Fruit fly (Drosophila melanogaster) whole organism, embryonic: ENCODE measurements around the gene Tet.

Source experiments
- Ada2b ChIP-seq: fragments of 200-800 bp; sonication (Bioruptor generic); IDR thresholded peaks from 2 replicates; pipeline ENCODE4 v1.3.6; 2022; ENCODE audit warnings: missing biosample characterization, missing genetic modification characterization
- B-H2 ChIP-seq: fragments of 200-800 bp; sonication (Bioruptor generic); optimal IDR thresholded peaks from 2 replicates; lab custom pipeline; 2018; ENCODE audit warnings: missing biosample characterization, mild to moderate bottlenecking, missing genetic modification characterization
- Bdp1 ChIP-seq: fragments of 200-800 bp; sonication (Bioruptor generic); optimal IDR thresholded peaks from 3 replicates; lab custom pipeline; 2016; ENCODE audit warnings: missing biosample characterization, missing genetic modification characterization
- CG10209 ChIP-seq: fragments of 200-800 bp; sonication (Bioruptor generic); optimal IDR thresholded peaks from 3 replicates; lab custom pipeline; 2017; ENCODE audit warnings: missing biosample characterization, mild to moderate bottlenecking, missing genetic modification characterization, missing genetic modification reagents
- CG10543 ChIP-seq: fragments of 200-800 bp; sonication (Bioruptor generic); optimal IDR thresholded peaks from 3 replicates; lab custom pipeline; 2017; ENCODE audit warnings: missing biosample characterization, mild to moderate bottlenecking, missing genetic modification characterization, moderate library complexity
- CG11093 ChIP-seq: fragments of 200-800 bp; sonication (Bioruptor generic); IDR thresholded peaks from 3 replicates; pipeline ENCODE4 v1.3.6; 2022; ENCODE audit warnings: missing biosample characterization, missing genetic modification characterization
- CG13287 ChIP-seq: fragments of 200-800 bp; sonication (Bioruptor generic); IDR thresholded peaks from 2 replicates; pipeline ENCODE4 v1.3.6; 2022; ENCODE audit warnings: missing biosample characterization, missing genetic modification characterization; ENCODE audit not compliant: partially characterized antibody
- CG14014 ChIP-seq: fragments of 200-800 bp; sonication (Bioruptor generic); IDR thresholded peaks from 2 replicates; pipeline ENCODE4 v1.3.6; 2022; ENCODE audit warnings: missing biosample characterization, missing genetic modification characterization
- CG15479 ChIP-seq: fragments of 200-800 bp; sonication (Bioruptor generic); optimal IDR thresholded peaks from 3 replicates; lab custom pipeline; 2019; ENCODE audit warnings: missing biosample characterization, mild to moderate bottlenecking, missing genetic modification characterization, moderate library complexity
- CG1602 ChIP-seq: fragments of 200-800 bp; sonication (Bioruptor generic); optimal IDR thresholded peaks from 3 replicates; lab custom pipeline; 2016; ENCODE audit warnings: missing biosample characterization, missing genetic modification characterization
- CG17802 ChIP-seq: fragments of 200-800 bp; sonication (Bioruptor generic); optimal IDR thresholded peaks from 2 replicates; lab custom pipeline; 2018; ENCODE audit warnings: missing biosample characterization, mild to moderate bottlenecking, missing genetic modification characterization, moderate library complexity
- CG2199 ChIP-seq: fragments of 200-800 bp; sonication (Bioruptor generic); IDR thresholded peaks from 3 replicates; pipeline ENCODE4 v1.3.6; 2022; ENCODE audit warnings: missing biosample characterization, missing genetic modification characterization
- CG3163 ChIP-seq: fragments of 200-800 bp; sonication (Bioruptor generic); optimal IDR thresholded peaks from 3 replicates; lab custom pipeline; 2016; ENCODE audit warnings: missing biosample characterization, missing genetic modification characterization
- CG3995 ChIP-seq: fragments of 200-800 bp; sonication (Bioruptor generic); optimal IDR thresholded peaks from 3 replicates; lab custom pipeline; 2016; ENCODE audit warnings: missing biosample characterization, missing genetic modification characterization
- CG4328 ChIP-seq: fragments of 200-800 bp; sonication (Bioruptor generic); optimal IDR thresholded peaks from 3 replicates; lab custom pipeline; 2017; ENCODE audit warnings: missing biosample characterization, missing genetic modification reagents, missing genetic modification characterization
- CG4360 ChIP-seq: fragments of 200-800 bp; sonication (Bioruptor generic); IDR thresholded peaks from 2 replicates; pipeline ENCODE4 v1.3.6; 2022; ENCODE audit warnings: missing biosample characterization, missing genetic modification characterization
- CG4707 ChIP-seq: fragments of 200-800 bp; sonication (Bioruptor generic); optimal IDR thresholded peaks from 2 replicates; lab custom pipeline; 2018; ENCODE audit warnings: missing biosample characterization, mild to moderate bottlenecking, missing genetic modification characterization, moderate library complexity
- CG6854 ChIP-seq: fragments of 200-800 bp; sonication (Bioruptor generic); optimal IDR thresholded peaks from 3 replicates; lab custom pipeline; 2017; ENCODE audit warnings: missing biosample characterization, mild to moderate bottlenecking, missing genetic modification characterization
- Dip2 ChIP-seq: fragments of 200-800 bp; sonication (Bioruptor generic); IDR thresholded peaks from 2 replicates; pipeline ENCODE4 v1.3.6; 2022; ENCODE audit warnings: missing biosample characterization, missing genetic modification characterization
- Gsc ChIP-seq: fragments of 200-800 bp; sonication (Bioruptor generic); IDR thresholded peaks from 2 replicates; pipeline ENCODE4 v1.3.6; 2022; ENCODE audit warnings: missing biosample characterization, missing genetic modification characterization
- Hey ChIP-seq: fragments of 200-800 bp; sonication (Bioruptor generic); optimal IDR thresholded peaks from 3 replicates; lab custom pipeline; 2018; ENCODE audit warnings: missing biosample characterization, mild to moderate bottlenecking, missing genetic modification characterization
- HmgD ChIP-seq: fragments of 200-800 bp; sonication (Bioruptor generic); optimal IDR thresholded peaks from 3 replicates; lab custom pipeline; 2016; ENCODE audit warnings: missing biosample characterization, missing genetic modification characterization
- HmgZ ChIP-seq: fragments of 200-800 bp; sonication (Bioruptor generic); optimal IDR thresholded peaks from 2 replicates; lab custom pipeline; 2018; ENCODE audit warnings: missing biosample characterization, mild to moderate bottlenecking, missing genetic modification characterization
- Hr39 ChIP-seq: fragments of >200 bp; optimal IDR thresholded peaks from 2 replicates; lab custom pipeline; 2017
- Hr78 ChIP-seq, 2 experiments: fragments of 200-800 bp in 1 of 2; fragments of >200 bp in 1 of 2; sonication (Bioruptor generic) in 1 of 2; optimal IDR thresholded peaks; 2 replicates each; lab custom pipeline; 2017 to 2019; ENCODE audit warnings: missing biosample characterization in 2 of 2, missing genetic modification characterization in 2 of 2, mild to moderate bottlenecking in 1 of 2, moderate library complexity in 1 of 2
- Med ChIP-seq: fragments of 200-800 bp; sonication (Bioruptor generic); peaks from one replicate; lab custom pipeline; 2016; ENCODE audit warnings: missing biosample characterization, missing genetic modification characterization, mild to moderate bottlenecking, inconsistent platforms, moderate library complexity
- Nf-YB ChIP-seq: fragments of 200-800 bp; sonication (Bioruptor generic); optimal IDR thresholded peaks from 3 replicates; lab custom pipeline; 2019; ENCODE audit warnings: missing biosample characterization, mild to moderate bottlenecking, missing genetic modification characterization, moderate library complexity
- Nf-YC ChIP-seq: fragments of 200-800 bp; optimal IDR thresholded peaks from 3 replicates; lab custom pipeline; 2019; ENCODE audit warnings: missing biosample characterization, mild to moderate bottlenecking, missing genetic modification characterization, moderate library complexity
- NfI ChIP-seq: fragments of 200-800 bp; sonication (Bioruptor generic); optimal IDR thresholded peaks from 3 replicates; lab custom pipeline; 2018; ENCODE audit warnings: missing biosample characterization, mild to moderate bottlenecking, missing genetic modification characterization, moderate library complexity
- Optix ChIP-seq: fragments of 200-800 bp; sonication (Bioruptor generic); IDR thresholded peaks from 3 replicates; pipeline ENCODE4 v1.3.6; 2022; ENCODE audit warnings: missing biosample characterization, missing genetic modification characterization
- Ssrp ChIP-seq: fragments of 200-800 bp; sonication (Bioruptor generic); optimal IDR thresholded peaks from 2 replicates; lab custom pipeline; 2018; ENCODE audit warnings: missing biosample characterization, mild to moderate bottlenecking, missing genetic modification characterization, moderate library complexity
- Vsx1 ChIP-seq: fragments of 200-800 bp; sonication (Bioruptor generic); optimal IDR thresholded peaks from 2 replicates; lab custom pipeline; 2017; ENCODE audit warnings: missing biosample characterization, mild to moderate bottlenecking, missing genetic modification characterization, missing genetic modification reagents
- Xbp1 ChIP-seq: fragments of 200-800 bp; sonication (Bioruptor generic); optimal IDR thresholded peaks from 3 replicates; lab custom pipeline; 2016; ENCODE audit warnings: missing biosample characterization, mild to moderate bottlenecking, missing genetic modification characterization
- cwo ChIP-seq: fragments of 200-800 bp; sonication (Bioruptor generic); optimal IDR thresholded peaks from 3 replicates; lab custom pipeline; 2017; ENCODE audit warnings: missing biosample characterization, missing genetic modification characterization, mild to moderate bottlenecking, moderate library complexity, missing genetic modification reagents
- da ChIP-seq: fragments of 200-800 bp; sonication (Bioruptor generic); optimal IDR thresholded peaks from 2 replicates; lab custom pipeline; 2016; ENCODE audit warnings: missing biosample characterization, missing genetic modification characterization
- gcm ChIP-seq: fragments of 200-800 bp; sonication (Bioruptor generic); optimal IDR thresholded peaks from 2 replicates; lab custom pipeline; 2019; ENCODE audit warnings: missing biosample characterization, mild to moderate bottlenecking, missing genetic modification characterization, moderate library complexity
- gem ChIP-seq: fragments of 200-800 bp; sonication (Bioruptor generic); optimal IDR thresholded peaks from 2 replicates; lab custom pipeline; 2019; ENCODE audit warnings: missing biosample characterization, mild to moderate bottlenecking, missing genetic modification characterization, moderate library complexity
- jing ChIP-seq: fragments of 200-800 bp; sonication (Bioruptor generic); optimal IDR thresholded peaks from 2 replicates; lab custom pipeline; 2018; ENCODE audit warnings: missing biosample characterization, mild to moderate bottlenecking, missing genetic modification characterization
- jumu ChIP-seq: fragments of 200-800 bp; sonication (Bioruptor generic); optimal IDR thresholded peaks from 3 replicates; lab custom pipeline; 2016; ENCODE audit warnings: missing biosample characterization, missing genetic modification characterization
- kay ChIP-seq: fragments of 200-800 bp; sonication (Bioruptor generic); optimal IDR thresholded peaks from 2 replicates; lab custom pipeline; 2016; ENCODE audit warnings: missing biosample characterization, missing genetic modification characterization
- lola ChIP-seq, 3 experiments: fragments of >200 bp in 2 of 3; fragments of 200-800 bp in 1 of 3; sonication (Bioruptor generic) in 1 of 3; optimal IDR thresholded peaks; 2 replicates each; lab custom pipeline; 2017 to 2019; ENCODE audit warnings: missing biosample characterization in 3 of 3, missing genetic modification characterization in 3 of 3, mild to moderate bottlenecking in 1 of 3, moderate library complexity in 1 of 3
- nmo ChIP-seq: fragments of 200-800 bp; sonication (Bioruptor generic); optimal IDR thresholded peaks from 2 replicates; lab custom pipeline; 2018; ENCODE audit warnings: missing biosample characterization, mild to moderate bottlenecking, missing genetic modification characterization, moderate library complexity
- oc ChIP-seq: fragments of 200-800 bp; sonication (Bioruptor generic); optimal IDR thresholded peaks from 2 replicates; lab custom pipeline; 2018; ENCODE audit warnings: missing biosample characterization, mild to moderate bottlenecking, missing genetic modification characterization, moderate library complexity
- pan ChIP-seq, 4 experiments: fragments of >200 bp in 3 of 4; fragments of 200-800 bp in 1 of 4; sonication (Bioruptor generic) in 1 of 4; optimal IDR thresholded peaks in 3 of 4; IDR thresholded peaks in 1 of 4; 2 replicates each; pipeline versions ENCODE4 v1.3.6 to Lab custom; 2017 to 2022; ENCODE audit warnings: missing biosample characterization in 2 of 4, missing genetic modification characterization in 2 of 4, mixed read lengths in 1 of 4
- pros ChIP-seq: fragments of 200-800 bp; sonication (Bioruptor generic); optimal IDR thresholded peaks from 3 replicates; lab custom pipeline; 2019; ENCODE audit warnings: missing biosample characterization, mild to moderate bottlenecking, missing genetic modification characterization, moderate library complexity
- tx ChIP-seq: fragments of 200-800 bp; sonication (Bioruptor generic); optimal IDR thresholded peaks from 2 replicates; lab custom pipeline; 2016; ENCODE audit warnings: missing biosample characterization, missing genetic modification characterization
- vnd ChIP-seq: fragments of 200-800 bp; sonication (Bioruptor generic); IDR thresholded peaks from 3 replicates; pipeline ENCODE4 v1.3.6; 2022; ENCODE audit warnings: missing biosample characterization, missing genetic modification characterization; ENCODE audit not compliant: partially characterized antibody
- wor ChIP-seq: fragments of 200-800 bp; sonication (Bioruptor generic); IDR thresholded peaks from 2 replicates; pipeline ENCODE4 v1.3.6; 2022; ENCODE audit warnings: missing biosample characterization, missing genetic modification characterization
- zen ChIP-seq: fragments of 200-800 bp; sonication (Bioruptor generic); optimal IDR thresholded peaks from 3 replicates; lab custom pipeline; 2018; ENCODE audit warnings: missing biosample characterization, mild to moderate bottlenecking, missing genetic modification characterization, moderate library complexity

Tet gene

DNA sequence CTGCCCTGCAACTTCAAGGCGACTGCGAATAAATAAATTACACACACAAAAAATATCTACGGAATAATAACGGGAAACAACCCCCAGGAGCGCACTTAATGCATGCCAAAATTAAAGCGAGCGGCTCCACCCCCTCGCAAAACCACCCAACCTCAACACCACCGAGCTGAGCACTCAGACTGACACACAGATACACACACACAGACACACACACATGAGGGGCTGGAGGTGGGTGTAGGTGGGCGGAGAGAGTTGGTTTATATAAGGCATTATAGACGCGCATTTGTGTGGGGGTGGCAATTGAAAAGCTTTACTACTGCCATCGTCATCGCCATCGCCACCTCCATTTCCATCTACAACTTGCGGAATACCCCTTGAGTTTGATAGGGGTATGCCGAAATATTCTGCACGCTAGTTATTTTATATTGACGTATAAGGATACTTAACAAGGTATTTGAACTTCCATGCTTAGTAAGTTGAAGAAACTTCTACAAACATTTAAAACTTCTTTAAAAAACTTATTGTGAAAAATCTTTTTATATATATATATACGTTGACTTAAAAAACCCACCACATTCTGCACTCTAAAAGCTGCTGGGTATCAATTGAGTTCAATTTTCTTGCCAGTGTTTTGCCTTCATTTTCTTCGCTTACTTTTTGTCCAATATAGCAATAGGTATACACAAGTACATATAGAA lies 33.9 kb downstream of the Tet start (continued):
- TF ChIP-seq pros (GFP tag; lab: Kevin White, UChicago) (peak; percentile 13), pan (optimal IDR thresholded peaks at IDR 0.05; lab: Kevin White, UChicago) (no peak), pan (GFP tag; optimal IDR thresholded peaks at IDR 0.05 in 1 of 2, IDR thresholded peaks at IDR 0.05 in 1 of 2) (peak in 1 of 2 experiments; percentile 6), da (GFP tag; lab: Kevin White, UChicago) (no peak), CG3995 (GFP tag; lab: Kevin White, UChicago) (no peak), CG11093 (GFP tag; lab: Robert Waterston, UW) (no peak), vnd (GFP tag; lab: Robert Waterston, UW) (no peak), gcm (GFP tag; lab: Kevin White, UChicago) (peak; percentile 31), CG15479 (GFP tag; lab: Kevin White, UChicago) (no peak), cwo (GFP tag; lab: Kevin White, UChicago) (peak; percentile 24), CG4360 (no peak), Med (GFP tag; lab: Kevin White, UChicago) (peak; percentile 58), kay (GFP tag; lab: Kevin White, UChicago) (no peak), B-H2 (GFP tag; lab: Kevin White, UChicago) (peak; percentile 30), CG3163 (GFP tag; lab: Kevin White, UChicago) (no peak), CG10543 (GFP tag; lab: Kevin White, UChicago) (peak; percentile 60), Ssrp (peak; percentile 44), HmgZ (tag; lab: Kevin White, UChicago) (no peak), Optix (GFP tag; lab: Robert Waterston, UW) (no peak), Gsc (GFP tag; lab: Robert Waterston, UW) (no peak), Ada2b (GFP tag; lab: Robert Waterston, UW) (no peak), zen (tag; lab: Kevin White, UChicago) (no peak), CG13287 (GFP tag; lab: Robert Waterston, UW) (no peak), HmgD (GFP tag; lab: Kevin White, UChicago) (no peak), Hey (no peak), oc (tag; lab: Kevin White, UChicago) (no peak), Hr39 (lab: Kevin White, UChicago) (no peak), Hr78 (GFP tag; optimal IDR thresholded peaks at IDR 0.05; lab: Kevin White, UChicago) (no peak), CG14014 (GFP tag; lab: Robert Waterston, UW) (peak; percentile 60; the same call in 1 of the 2 replicates), CG1602 (no peak), CG10209 (GFP tag; lab: Kevin White, UChicago) (peak; percentile 41), lola (GFP tag; optimal IDR thresholded peaks at IDR 0.05; lab: Kevin White, UChicago) (peak in 1 of 3 experiments; percentile 7), CG4328 (GFP tag; lab: Kevin White, UChicago) (no peak), Nf-YC (tag; lab: Kevin White, UChicago) (peak; percentile 40), Nf-YB (GFP tag; lab: Kevin White, UChicago) (no peak), nmo (GFP tag; lab: Kevin White, UChicago) (peak; percentile 42), CG2199 (GFP tag; lab: Robert Waterston, UW) (no peak), tx (GFP tag; lab: Kevin White, UChicago) (no peak), jumu (GFP tag; lab: Kevin White, UChicago) (no peak), Xbp1 (GFP tag; lab: Kevin White, UChicago) (peak; percentile 54), wor (GFP tag; lab: Robert Waterston, UW) (no peak), CG17802 (tag; lab: Kevin White, UChicago) (no peak), Vsx1 (GFP tag; lab: Kevin White, UChicago) (no peak), jing (GFP tag; lab: Kevin White, UChicago) (no peak), CG6854 (GFP tag; lab: Kevin White, UChicago) (peak; percentile 35), Dip2 (GFP tag; lab: Robert Waterston, UW) (no peak), Bdp1 (GFP tag; lab: Kevin White, UChicago) (no peak), CG4707 (GFP tag; lab: Kevin White, UChicago) (no peak), gem (tag; lab: Kevin White, UChicago) (peak; percentile 69), NfI (GFP tag; lab: Kevin White, UChicago) (peak; percentile 48)
